Fruit fly (Drosophila melanogaster): ENCODE measurements around the gene CG8001.

The CG8001 gene

dm6 chr3L:1730873-1731272, 25.1 kb upstream of the CG8001 start, which contains the start of gene drpr (continued):
- TF ChIP-seq nmo (GFP tag; optimal IDR thresholded peaks at IDR 0.05) (peak; percentile 36), CTCF (GFP tag; optimal IDR thresholded peaks at IDR 0.05) (no peak), CG15479 (GFP tag; optimal IDR thresholded peaks at IDR 0.05) (no peak), CG31388 (GFP tag; optimal IDR thresholded peaks at IDR 0.05) (no peak), Ets97D (GFP tag; optimal IDR thresholded peaks at IDR 0.05) (peak; percentile 68), gce (GFP tag; IDR thresholded peaks at IDR 0.05) (no peak), BEAF-32 (GFP tag; optimal IDR thresholded peaks at IDR 0.05) (peak; percentile 32), CG13624 (GFP tag; optimal IDR thresholded peaks at IDR 0.05) (no peak), tna (GFP tag; IDR thresholded peaks at IDR 0.05; ENCODE audit: partially characterized antibody) (peak; percentile 42; the same call in 1 of the 2 replicates), CoRest (tag; optimal IDR thresholded peaks at IDR 0.05) (peak; percentile 40), Bgb (GFP tag; IDR thresholded peaks at IDR 0.05; ENCODE audit: partially characterized antibody) (peak; percentile 36; the same call in 1 of the 2 replicates), ind (GFP tag; optimal IDR thresholded peaks at IDR 0.05) (no peak), GATAe (GFP tag; conservative IDR thresholded peaks at IDR 0.05) (no peak), Fer1 (GFP tag; optimal IDR thresholded peaks at IDR 0.05) (peak; percentile 57), pb (GFP tag; optimal IDR thresholded peaks at IDR 0.05) (no peak), D19B (GFP tag; optimal IDR thresholded peaks at IDR 0.05) (no peak), CG1602 (GFP tag; optimal IDR thresholded peaks at IDR 0.05) (no peak), CG15601 (tag; optimal IDR thresholded peaks at IDR 0.05) (peak; percentile 11), CG3163 (GFP tag; optimal IDR thresholded peaks at IDR 0.05) (no peak), CG10654 (GFP tag; optimal IDR thresholded peaks at IDR 0.05) (no peak), CG11398 (GFP tag; optimal IDR thresholded peaks at IDR 0.05) (no peak), CG15073 (GFP tag; optimal IDR thresholded peaks at IDR 0.05) (no peak), Ssrp (tag; optimal IDR thresholded peaks at IDR 0.05) (no peak), Camta (GFP tag; optimal IDR thresholded peaks at IDR 0.05) (no peak), CG7556 (GFP tag; optimal IDR thresholded peaks at IDR 0.05) (no peak), CG30431 (GFP tag; optimal IDR thresholded peaks at IDR 0.05) (no peak), CG11456 (GFP tag; IDR thresholded peaks at IDR 0.05) (no peak), lmd (GFP tag; IDR thresholded peaks at IDR 0.05) (no peak), Sin3A (optimal IDR thresholded peaks at IDR 0.05) (peak; percentile 54), CG14710 (tag; optimal IDR thresholded peaks at IDR 0.05) (peak; percentile 74), btn (GFP tag; optimal IDR thresholded peaks at IDR 0.05) (no peak), Spps (tag; optimal IDR thresholded peaks at IDR 0.05) (no peak), Xbp1 (GFP tag; optimal IDR thresholded peaks at IDR 0.05) (no peak), ase (GFP tag; IDR thresholded peaks at IDR 0.05) (no peak), al (GFP tag; IDR thresholded peaks at IDR 0.05) (no peak), CG6272 (GFP tag; IDR thresholded peaks at IDR 0.05) (no peak), CG10959 (GFP tag; IDR thresholded peaks at IDR 0.05) (no peak), fd3F (GFP tag; optimal IDR thresholded peaks at IDR 0.05) (no peak), Hand (GFP tag; optimal IDR thresholded peaks at IDR 0.05) (no peak), danr (GFP tag; IDR thresholded peaks at IDR 0.05) (no peak), CG18599 (GFP tag; optimal IDR thresholded peaks at IDR 0.05) (no peak), esg (GFP tag; conservative IDR thresholded peaks at IDR 0.05) (no peak), wdn (GFP tag; IDR thresholded peaks at IDR 0.05) (no peak), klu (GFP tag; IDR thresholded peaks at IDR 0.05) (no peak), fd64A (GFP tag; optimal IDR thresholded peaks at IDR 0.05) (no peak), wek (GFP tag; optimal IDR thresholded peaks at IDR 0.05) (peak; percentile 30), Hsf (GFP tag; optimal IDR thresholded peaks at IDR 0.05) (no peak), shn (GFP tag; optimal IDR thresholded peaks at IDR 0.05) (no peak), CG6813 (GFP tag; optimal IDR thresholded peaks at IDR 0.05) (no peak), CG2199 (GFP tag; IDR thresholded peaks at IDR 0.05) (0 out of 3 replicates have a peak, but pooled peaks have one; percentile 24), gt (GFP tag; IDR thresholded peaks at IDR 0.05) (no peak), pum (GFP tag; optimal IDR thresholded peaks at IDR 0.05) (no peak), CG2129 (GFP tag; IDR thresholded peaks at IDR 0.05; ENCODE audit: partially characterized antibody) (no peak)
